Fruit fly (Drosophila melanogaster) whole organism, embryonic: ENCODE measurements around the gene Hem.

Experiments
- Aef1 ChIP-seq: fragments of 200-800 bp; sonication (Bioruptor generic); IDR thresholded peaks from 3 replicates; pipeline ENCODE4 v1.3.6; 2022; ENCODE audit warnings: missing biosample characterization, missing genetic modification characterization
- Awh ChIP-seq: fragments of 200-800 bp; sonication (Bioruptor generic); IDR thresholded peaks from 2 replicates; pipeline ENCODE4, ENCODE4 v1.3.6; 2022; ENCODE audit warnings: missing biosample characterization, missing genetic modification characterization
- CG11247 ChIP-seq: fragments of 200-800 bp; sonication (Bioruptor generic); IDR thresholded peaks from 2 replicates; pipeline ENCODE4 v1.3.6; 2022; ENCODE audit warnings: missing biosample characterization, missing genetic modification characterization
- CG11560 ChIP-seq: fragments of 200-800 bp; sonication (Bioruptor generic); IDR thresholded peaks from 3 replicates; pipeline ENCODE4 v1.3.6; 2022; ENCODE audit warnings: missing biosample characterization, missing genetic modification characterization
- CG11695 ChIP-seq: fragments of 200-800 bp; sonication (Bioruptor generic); IDR thresholded peaks from 3 replicates; pipeline ENCODE4 v1.3.6; 2022; ENCODE audit warnings: missing biosample characterization, missing genetic modification characterization
- CG13296 ChIP-seq: fragments of 200-800 bp; sonication (Bioruptor generic); optimal IDR thresholded peaks from 3 replicates; lab custom pipeline; 2018; ENCODE audit warnings: missing biosample characterization, mild to moderate bottlenecking, missing genetic modification characterization
- CG1529 ChIP-seq: fragments of 200-800 bp; sonication (Bioruptor generic); optimal IDR thresholded peaks from 3 replicates; lab custom pipeline; 2018; ENCODE audit warnings: missing biosample characterization, missing genetic modification characterization
- CG1602 ChIP-seq: fragments of 200-800 bp; sonication (Bioruptor generic); optimal IDR thresholded peaks from 3 replicates; lab custom pipeline; 2016; ENCODE audit warnings: missing biosample characterization, missing genetic modification characterization
- CG1647 ChIP-seq: fragments of 200-800 bp; sonication (Bioruptor generic); optimal IDR thresholded peaks from 3 replicates; lab custom pipeline; 2016; ENCODE audit warnings: missing biosample characterization, missing genetic modification characterization
- CG18599 ChIP-seq: fragments of 200-800 bp; sonication (Bioruptor generic); optimal IDR thresholded peaks from 3 replicates; lab custom pipeline; 2017; ENCODE audit warnings: missing biosample characterization, missing genetic modification characterization, mild to moderate bottlenecking, moderate library complexity, missing genetic modification reagents
- CG18619 ChIP-seq: fragments of 200-800 bp; sonication (Bioruptor generic); optimal IDR thresholded peaks from 3 replicates; lab custom pipeline; 2017; ENCODE audit warnings: missing biosample characterization, mild to moderate bottlenecking, missing genetic modification characterization
- CG2120 ChIP-seq: fragments of 200-800 bp; sonication (Bioruptor generic); optimal IDR thresholded peaks from 3 replicates; lab custom pipeline; 2016; ENCODE audit warnings: missing biosample characterization, missing genetic modification characterization
- CG30431 ChIP-seq: fragments of 200-800 bp; sonication (Bioruptor generic); optimal IDR thresholded peaks from 2 replicates; lab custom pipeline; 2017; ENCODE audit warnings: missing biosample characterization, missing genetic modification characterization
- CG31365 ChIP-seq: fragments of 200-800 bp; sonication (Bioruptor generic); optimal IDR thresholded peaks from 2 replicates; lab custom pipeline; 2018; ENCODE audit warnings: missing biosample characterization, mild to moderate bottlenecking, missing genetic modification characterization
- CG32772 ChIP-seq: fragments of 200-800 bp; sonication (Bioruptor generic); IDR thresholded peaks from 2 replicates; pipeline ENCODE4 v1.3.6; 2022; ENCODE audit warnings: missing biosample characterization, missing genetic modification characterization
- CG3838 ChIP-seq: fragments of 200-800 bp; sonication (Bioruptor generic); optimal IDR thresholded peaks from 3 replicates; lab custom pipeline; 2016; ENCODE audit warnings: missing biosample characterization, missing genetic modification characterization
- CG6272 ChIP-seq: fragments of 200-800 bp; sonication (Bioruptor generic); IDR thresholded peaks from 2 replicates; pipeline ENCODE4 v1.3.6; 2022; ENCODE audit warnings: missing biosample characterization, missing genetic modification characterization
- CG6791 ChIP-seq: fragments of 200-800 bp; sonication (Bioruptor generic); IDR thresholded peaks from 3 replicates; pipeline ENCODE4 v1.3.6; 2022; ENCODE audit warnings: missing biosample characterization, missing genetic modification characterization; ENCODE audit not compliant: partially characterized antibody
- CG7786 ChIP-seq: fragments of 200-800 bp; sonication (Bioruptor generic); optimal IDR thresholded peaks from 2 replicates; lab custom pipeline; 2016; ENCODE audit warnings: missing biosample characterization, missing genetic modification characterization
- CG9817 ChIP-seq: fragments of 200-800 bp; sonication (Bioruptor generic); optimal IDR thresholded peaks from 2 replicates; lab custom pipeline; 2018; ENCODE audit warnings: missing biosample characterization, mild to moderate bottlenecking, missing genetic modification characterization, moderate library complexity
- CG9876 ChIP-seq: fragments of 200-800 bp; sonication (Bioruptor generic); optimal IDR thresholded peaks from 2 replicates; lab custom pipeline; 2016; ENCODE audit warnings: missing biosample characterization, missing genetic modification characterization
- Camta ChIP-seq: fragments of 200-800 bp; sonication (Bioruptor generic); optimal IDR thresholded peaks from 2 replicates; lab custom pipeline; 2016; ENCODE audit warnings: missing biosample characterization, missing genetic modification characterization
- GATAe ChIP-seq: fragments of 200-800 bp; sonication (Bioruptor generic); conservative IDR thresholded peaks from 2 replicates; pipeline ENCODE4 v1.3.6; 2022; ENCODE audit warnings: missing biosample characterization, missing genetic modification characterization
- H15 ChIP-seq: fragments of 200-800 bp; sonication (Bioruptor generic); IDR thresholded peaks from 3 replicates; pipeline ENCODE4 v1.3.6; 2022; ENCODE audit warnings: missing biosample characterization, missing genetic modification characterization
- HHEX ChIP-seq: fragments of 200-800 bp; sonication (Bioruptor generic); optimal IDR thresholded peaks from 3 replicates; lab custom pipeline; 2017; ENCODE audit warnings: missing biosample characterization, mild to moderate bottlenecking, missing genetic modification characterization, missing genetic modification reagents
- HLH54F ChIP-seq: fragments of 200-800 bp; sonication (Bioruptor generic); optimal IDR thresholded peaks from 3 replicates; lab custom pipeline; 2016; ENCODE audit warnings: missing biosample characterization, missing genetic modification characterization
- Hmr ChIP-seq: fragments of 200-800 bp; sonication (Bioruptor generic); optimal IDR thresholded peaks from 3 replicates; lab custom pipeline; 2017; ENCODE audit warnings: mild to moderate bottlenecking, missing biosample characterization, missing genetic modification reagents, missing genetic modification characterization
- Hr3 ChIP-seq: fragments of 200-800 bp; sonication (Bioruptor generic); optimal IDR thresholded peaks from 3 replicates; lab custom pipeline; 2016; ENCODE audit warnings: missing biosample characterization, missing genetic modification characterization
- Lim3 ChIP-seq: fragments of 200-800 bp; sonication (Bioruptor generic); IDR thresholded peaks from 2 replicates; pipeline ENCODE4 v1.3.6; 2022; ENCODE audit warnings: missing biosample characterization, missing genetic modification characterization
- Med ChIP-seq: fragments of 200-800 bp; sonication (Bioruptor generic); peaks from one replicate; lab custom pipeline; 2016; ENCODE audit warnings: missing biosample characterization, missing genetic modification characterization, mild to moderate bottlenecking, inconsistent platforms, moderate library complexity
- Mrtf ChIP-seq: fragments of 200-800 bp; sonication (Bioruptor generic); IDR thresholded peaks from 3 replicates; pipeline ENCODE4 v1.3.6; 2022; ENCODE audit warnings: missing biosample characterization, missing genetic modification characterization
- NK7.1 ChIP-seq: fragments of 200-800 bp; sonication (Bioruptor generic); optimal IDR thresholded peaks from 3 replicates; lab custom pipeline; 2016; ENCODE audit warnings: missing biosample characterization, missing genetic modification characterization
- Rfx ChIP-seq: fragments of 200-800 bp; sonication (Bioruptor generic); IDR thresholded peaks from 2 replicates; pipeline ENCODE4 v1.3.6; 2022; ENCODE audit warnings: missing biosample characterization, missing genetic modification characterization
- Ssrp ChIP-seq: fragments of 200-800 bp; sonication (Bioruptor generic); optimal IDR thresholded peaks from 2 replicates; lab custom pipeline; 2018; ENCODE audit warnings: missing biosample characterization, mild to moderate bottlenecking, missing genetic modification characterization, moderate library complexity
- YL-1 ChIP-seq: fragments of 200-800 bp; sonication (Bioruptor generic); optimal IDR thresholded peaks from 3 replicates; lab custom pipeline; 2017; ENCODE audit warnings: missing biosample characterization, mild to moderate bottlenecking, missing genetic modification characterization
- al ChIP-seq: fragments of 200-800 bp; sonication (Bioruptor generic); IDR thresholded peaks from 2 replicates; pipeline ENCODE4 v1.3.6; 2022; ENCODE audit warnings: missing biosample characterization, missing genetic modification characterization
- dysf ChIP-seq: fragments of 200-800 bp; sonication (Bioruptor generic); IDR thresholded peaks from 3 replicates; pipeline ENCODE4 v1.3.6; 2022; ENCODE audit warnings: missing biosample characterization, missing genetic modification characterization
- fu2 ChIP-seq: fragments of 200-800 bp; sonication (Bioruptor generic); optimal IDR thresholded peaks from 2 replicates; lab custom pipeline; 2016; ENCODE audit warnings: missing biosample characterization, missing genetic modification characterization
- ind ChIP-seq: fragments of 200-800 bp; sonication (Bioruptor generic); optimal IDR thresholded peaks from 3 replicates; lab custom pipeline; 2016; ENCODE audit warnings: missing biosample characterization, missing genetic modification characterization
- ken ChIP-seq: fragments of 200-800 bp; sonication (Bioruptor generic); IDR thresholded peaks from 3 replicates; pipeline ENCODE4 v1.3.6; 2022; ENCODE audit warnings: missing biosample characterization, missing genetic modification characterization
- klu ChIP-seq: fragments of 200-800 bp; sonication (Bioruptor generic); IDR thresholded peaks from 2 replicates; pipeline ENCODE4 v1.3.6; 2022; ENCODE audit warnings: missing biosample characterization, missing genetic modification characterization
- peb ChIP-seq: fragments of 200-800 bp; sonication (Bioruptor generic); IDR thresholded peaks from 2 replicates; pipeline ENCODE4 v1.3.6; 2022; ENCODE audit warnings: missing biosample characterization, missing genetic modification characterization
- pita ChIP-seq: fragments of 200-800 bp; sonication (Bioruptor generic); optimal IDR thresholded peaks from 2 replicates; lab custom pipeline; 2017; ENCODE audit warnings: missing biosample characterization, mild to moderate bottlenecking, missing genetic modification characterization
- row ChIP-seq: fragments of 200-800 bp; sonication (Bioruptor generic); IDR thresholded peaks from 3 replicates; pipeline ENCODE4 v1.3.6; 2022; ENCODE audit warnings: missing biosample characterization, missing genetic modification characterization
- slbo ChIP-seq: fragments of 200-800 bp; sonication (Bioruptor generic); IDR thresholded peaks from 2 replicates; pipeline ENCODE4 v1.3.6; 2022; ENCODE audit warnings: missing biosample characterization, missing genetic modification characterization
- ssp ChIP-seq: fragments of 200-800 bp; sonication (Bioruptor generic); IDR thresholded peaks from 2 replicates; pipeline ENCODE4 v1.3.6; 2022; ENCODE audit warnings: missing biosample characterization, missing genetic modification characterization
- toy ChIP-seq: fragments of 200-800 bp; sonication (Bioruptor generic); IDR thresholded peaks from 2 replicates; pipeline ENCODE4 v1.3.6; 2022; ENCODE audit warnings: missing biosample characterization, missing genetic modification characterization
- trem ChIP-seq: fragments of 200-800 bp; optimal IDR thresholded peaks from 3 replicates; lab custom pipeline; 2019; ENCODE audit warnings: missing biosample characterization, mild to moderate bottlenecking, missing genetic modification characterization, moderate library complexity
- vvl ChIP-seq: fragments of 200-800 bp; sonication (Bioruptor generic); IDR thresholded peaks from 2 replicates; pipeline ENCODE4 v1.3.6; 2022; ENCODE audit warnings: missing biosample characterization, missing genetic modification characterization
- wor ChIP-seq: fragments of 200-800 bp; sonication (Bioruptor generic); IDR thresholded peaks from 2 replicates; pipeline ENCODE4 v1.3.6; 2022; ENCODE audit warnings: missing biosample characterization, missing genetic modification characterization
- zf30C ChIP-seq: fragments of 200-800 bp; sonication (Bioruptor generic); optimal IDR thresholded peaks from 3 replicates; lab custom pipeline; 2018; ENCODE audit warnings: missing biosample characterization, mild to moderate bottlenecking, missing genetic modification characterization
- zfh2 ChIP-seq: fragments of 200-800 bp; sonication (Bioruptor generic); optimal IDR thresholded peaks from 2 replicates; lab custom pipeline; 2016; ENCODE audit warnings: missing biosample characterization, missing genetic modification characterization

The Hem gene

dm6 chr3L:22277186-22277585 lies 10.8 kb downstream of the Hem start (continued):
- TF ChIP-seq CG18599 (GFP tag; lab: Kevin White, UChicago) (peak; percentile 50), YL-1 (GFP tag; lab: Kevin White, UChicago) (no peak), CG7786 (GFP tag; lab: Kevin White, UChicago) (peak; percentile 30), H15 (0 out of 3 replicates have a peak, but pooled peaks have one; percentile 11), klu (GFP tag; lab: Robert Waterston, UW) (peak; percentile 67; the same call in 1 of the 2 replicates), CG6791 (GFP tag; lab: Robert Waterston, UW) (no peak), Camta (GFP tag; lab: Kevin White, UChicago) (peak; percentile 13), row (GFP tag; lab: Robert Waterston, UW) (peak; percentile 68), HLH54F (peak; percentile 40), ken (GFP tag; lab: Robert Waterston, UW) (0 out of 3 replicates have a peak, but pooled peaks have one; percentile 34), toy (GFP tag; lab: Robert Waterston, UW) (no peak), CG3838 (peak; percentile 54), NK7.1 (GFP tag; lab: Kevin White, UChicago) (no peak), Hr3 (GFP tag; lab: Kevin White, UChicago) (peak; percentile 44), Hmr (GFP tag; lab: Kevin White, UChicago) (peak; percentile 15), CG9876 (GFP tag; lab: Kevin White, UChicago) (peak; percentile 35), CG6272 (peak; percentile 48), vvl (GFP tag; lab: Robert Waterston, UW) (peak; percentile 55), Ssrp (peak; percentile 55), peb (GFP tag; lab: Robert Waterston, UW) (peak; percentile 26; the same call in 1 of the 2 replicates), zfh2 (GFP tag; lab: Kevin White, UChicago) (peak; percentile 39), CG9817 (peak; percentile 58), CG11560 (tag; lab: Robert Waterston, UW) (peak; percentile 24; the same call in 1 of the 3 replicates), pita (GFP tag; lab: Kevin White, UChicago) (no peak), wor (GFP tag; lab: Robert Waterston, UW) (peak; percentile 40; the same call in 1 of the 2 replicates), CG18619 (GFP tag; lab: Kevin White, UChicago) (peak; percentile 32), ssp (GFP tag; lab: Robert Waterston, UW) (peak; percentile 5; the same call in 1 of the 2 replicates), CG13296 (GFP tag; lab: Kevin White, UChicago) (peak; percentile 32), CG30431 (GFP tag; lab: Kevin White, UChicago) (peak; percentile 27), Rfx (GFP tag; lab: Robert Waterston, UW) (peak; percentile 73), dysf (GFP tag; lab: Robert Waterston, UW) (peak; percentile 69), Awh (GFP tag; lab: Robert Waterston, UW) (0 out of 2 replicates have a peak, but pooled peaks have one; percentile 14), ind (GFP tag; lab: Kevin White, UChicago) (peak; percentile 48), slbo (peak; percentile 60), Lim3 (GFP tag; lab: Robert Waterston, UW) (0 out of 2 replicates have a peak, but pooled peaks have one; percentile 10), CG2120 (GFP tag; lab: Kevin White, UChicago) (peak; percentile 52), Med (peak; percentile 91), fu2 (GFP tag; lab: Kevin White, UChicago) (peak; percentile 39), Mrtf (GFP tag; lab: Robert Waterston, UW) (peak; percentile 67; the same call in 1 of the 3 replicates), trem (tag; lab: Kevin White, UChicago) (peak; percentile 13), CG11247 (no peak), Aef1 (GFP tag; lab: Robert Waterston, UW) (peak; percentile 65), GATAe (no peak), zf30C (GFP tag; lab: Kevin White, UChicago) (peak; percentile 12), CG1529 (GFP tag; lab: Kevin White, UChicago) (peak; percentile 0), al (GFP tag; lab: Robert Waterston, UW) (peak; percentile 75), CG31365 (tag; lab: Kevin White, UChicago) (no peak), CG11695 (GFP tag; lab: Robert Waterston, UW) (peak; percentile 67; the same call in 2 of the 3 replicates), CG1602 (GFP tag; lab: Kevin White, UChicago) (peak; percentile 17), CG1647 (peak; percentile 16), HHEX (GFP tag; lab: Kevin White, UChicago) (peak; percentile 30), CG32772 (peak; percentile 56)
